Fruit fly (Drosophila melanogaster): ENCODE measurements around the gene Plzf.

DNA sequence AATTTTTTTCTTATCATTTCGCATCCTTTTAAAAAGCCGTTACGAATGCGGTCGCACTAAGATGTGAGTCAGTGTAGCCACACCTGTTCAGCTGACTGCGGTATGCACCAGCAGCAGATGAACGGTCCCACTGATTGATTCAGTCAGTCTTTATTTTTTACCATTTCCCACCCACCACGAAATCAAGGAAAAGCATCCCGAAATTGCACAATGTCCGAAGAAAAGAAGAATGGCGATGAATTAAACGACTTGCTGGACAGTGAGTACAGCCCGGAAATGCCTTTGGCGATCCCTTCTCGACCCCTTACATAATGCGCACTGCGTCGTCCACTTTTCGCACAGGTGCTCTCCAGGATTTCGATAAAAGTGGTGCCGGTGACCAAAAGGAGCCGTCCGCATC lies 44.9 kb upstream of the Plzf start:
- no peak for TF ChIP-seq D1 (tag; optimal IDR thresholded peaks at IDR 0.05)
- TF ChIP-seq CG32121 (GFP tag; IDR thresholded peaks at IDR 0.05): no peak
- TF ChIP-seq gl (tag; optimal IDR thresholded peaks at IDR 0.05): no peak

Measured in whole organism, pupa.